Fruit fly (Drosophila melanogaster) whole organism, adult: ENCODE results near the gene Ada2b.

ENCODE experiments used
- CG11617 ChIP-seq: fragments of 200-800 bp; sonication (Bioruptor generic); optimal IDR thresholded peaks from 2 replicates; lab custom pipeline; 2017; ENCODE audit warnings: mild to moderate bottlenecking, missing biosample characterization, missing genetic modification reagents, missing genetic modification characterization
- CG12768 ChIP-seq: fragments of 200-800 bp; sonication (Bioruptor generic); optimal IDR thresholded peaks from 2 replicates; lab custom pipeline; 2017; ENCODE audit warnings: missing biosample characterization, missing genetic modification characterization, mild to moderate bottlenecking, moderate library complexity, missing genetic modification reagents
- CG14711 ChIP-seq: fragments of 200-800 bp; sonication (Bioruptor generic); optimal IDR thresholded peaks from 2 replicates; lab custom pipeline; 2018; ENCODE audit warnings: missing biosample characterization, mild to moderate bottlenecking, missing genetic modification characterization, moderate library complexity
- CG1620 ChIP-seq: fragments of 200-800 bp; sonication (Bioruptor generic); optimal IDR thresholded peaks from 2 replicates; lab custom pipeline; 2016; ENCODE audit warnings: missing biosample characterization, missing genetic modification characterization
- CG33017 ChIP-seq: fragments of 200-800 bp; sonication (Bioruptor generic); optimal IDR thresholded peaks from 2 replicates; lab custom pipeline; 2018; ENCODE audit warnings: missing biosample characterization, mild to moderate bottlenecking, missing genetic modification characterization, moderate library complexity
- CG5204 ChIP-seq: fragments of 200-800 bp; sonication (Bioruptor generic); optimal IDR thresholded peaks from 2 replicates; lab custom pipeline; 2016; ENCODE audit warnings: missing biosample characterization, missing genetic modification characterization
- CG7045 ChIP-seq: fragments of 200-800 bp; sonication (Bioruptor generic); optimal IDR thresholded peaks from 2 replicates; lab custom pipeline; 2017; ENCODE audit warnings: missing biosample characterization, mild to moderate bottlenecking, missing genetic modification characterization
- CG7101 ChIP-seq: fragments of 200-800 bp; sonication (Bioruptor generic); optimal IDR thresholded peaks from 2 replicates; lab custom pipeline; 2018; ENCODE audit warnings: missing biosample characterization, mild to moderate bottlenecking, missing genetic modification characterization, moderate library complexity
- Clk ChIP-seq: fragments of 200-800 bp; sonication (Bioruptor generic); optimal IDR thresholded peaks from 2 replicates; lab custom pipeline; 2017; ENCODE audit warnings: missing biosample characterization, missing genetic modification characterization
- Crg-1 ChIP-seq: fragments of 200-800 bp; sonication (Bioruptor generic); optimal IDR thresholded peaks from 2 replicates; lab custom pipeline; 2016; ENCODE audit warnings: missing biosample characterization, missing genetic modification characterization
- Hr96 ChIP-seq: fragments of 200-800 bp; sonication (Bioruptor generic); optimal IDR thresholded peaks from 2 replicates; lab custom pipeline; 2016; ENCODE audit warnings: missing biosample characterization, missing genetic modification characterization
- Mnt ChIP-seq: fragments of 200-800 bp; sonication (Bioruptor generic); optimal IDR thresholded peaks from 2 replicates; lab custom pipeline; 2016; ENCODE audit warnings: missing biosample characterization, mild to moderate bottlenecking, missing genetic modification characterization
- bab1 ChIP-seq: fragments of 200-800 bp; sonication (Bioruptor generic); optimal IDR thresholded peaks from 3 replicates; lab custom pipeline; 2019; ENCODE audit warnings: missing biosample characterization, mild to moderate bottlenecking, missing genetic modification characterization, moderate library complexity
- cic ChIP-seq: fragments of 200-800 bp; sonication (Bioruptor generic); optimal IDR thresholded peaks from 2 replicates; lab custom pipeline; 2017; ENCODE audit warnings: missing biosample characterization, mild to moderate bottlenecking, missing genetic modification characterization, moderate library complexity
- cnc ChIP-seq, 2 experiments: fragments of >200 bp; optimal IDR thresholded peaks; 2 replicates each; lab custom pipeline; 2017
- kay ChIP-seq: fragments of 200-800 bp; sonication (Bioruptor generic); peaks from one replicate; lab custom pipeline; 2016; ENCODE audit warnings: missing biosample characterization, missing genetic modification characterization, borderline replicate concordance
- ovo ChIP-seq: fragments of 200-800 bp; sonication (Bioruptor generic); optimal IDR thresholded peaks from 2 replicates; lab custom pipeline; 2016; ENCODE audit warnings: missing biosample characterization, missing genetic modification characterization
- pad ChIP-seq: fragments of 200-800 bp; sonication (Bioruptor generic); optimal IDR thresholded peaks from 3 replicates; lab custom pipeline; 2017; ENCODE audit warnings: missing biosample characterization, missing genetic modification characterization, mild to moderate bottlenecking, moderate library complexity, missing genetic modification reagents
- tj ChIP-seq: fragments of 200-800 bp; sonication (Bioruptor generic); optimal IDR thresholded peaks from 3 replicates; lab custom pipeline; 2017; ENCODE audit warnings: missing biosample characterization, mild to moderate bottlenecking, missing genetic modification characterization, moderate library complexity
- toe ChIP-seq: fragments of 200-800 bp; sonication (Bioruptor generic); optimal IDR thresholded peaks from 2 replicates; lab custom pipeline; 2016; ENCODE audit warnings: missing biosample characterization, missing genetic modification characterization

Gene Ada2b

dm6 chr3R:8227344-8227743 is 13.0 kb downstream of the Ada2b start:
- TF ChIP-seq Hr96 (GFP tag; lab: Kevin White, UChicago) (no peak), cic (GFP tag; lab: Kevin White, UChicago) (no peak), pad (no peak), CG14711 (no peak), tj (GFP tag; lab: Kevin White, UChicago) (no peak), Crg-1 (GFP tag; lab: Kevin White, UChicago) (no peak), CG7101 (tag; lab: Kevin White, UChicago) (no peak), CG12768 (GFP tag; lab: Kevin White, UChicago) (no peak), CG5204 (no peak), bab1 (GFP tag; lab: Kevin White, UChicago) (no peak), Clk (GFP tag; lab: Kevin White, UChicago) (no peak), cnc (optimal IDR thresholded peaks at IDR 0.05; lab: Kevin White, UChicago) (no peak), kay (GFP tag; lab: Kevin White, UChicago) (no peak), toe (GFP tag; lab: Kevin White, UChicago) (no peak), CG1620 (GFP tag; lab: Kevin White, UChicago) (no peak), ovo (GFP tag; lab: Kevin White, UChicago) (no peak), CG33017 (tag; lab: Kevin White, UChicago) (no peak), CG7045 (GFP tag; lab: Kevin White, UChicago) (no peak)

dm6 chr3R:8225461-8225971 is 14.8 kb downstream of the Ada2b start:
- no peak for TF ChIP-seq Mnt (GFP tag; lab: Kevin White, UChicago)
- no peak for TF ChIP-seq CG33017 (tag; lab: Kevin White, UChicago)
- TF ChIP-seq CG1620 (GFP tag; lab: Kevin White, UChicago), result no peak
- no peak for TF ChIP-seq cnc (optimal IDR thresholded peaks at IDR 0.05; lab: Kevin White, UChicago)
- TF ChIP-seq Clk (GFP tag; lab: Kevin White, UChicago), result no peak
- no peak for TF ChIP-seq toe (GFP tag; lab: Kevin White, UChicago)
- no peak for TF ChIP-seq cic (GFP tag; lab: Kevin White, UChicago)
- no peak for TF ChIP-seq CG11617 (GFP tag; lab: Kevin White, UChicago)
- no peak for TF ChIP-seq bab1 (GFP tag; lab: Kevin White, UChicago)
- TF ChIP-seq pad, result no peak
- no peak for TF ChIP-seq CG12768 (GFP tag; lab: Kevin White, UChicago)
- no peak for TF ChIP-seq ovo (GFP tag; lab: Kevin White, UChicago)
- no peak for TF ChIP-seq Crg-1 (GFP tag; lab: Kevin White, UChicago)
- TF ChIP-seq CG7101 (tag; lab: Kevin White, UChicago), result no peak

- no peak for TF ChIP-seq kay (GFP tag; lab: Kevin White, UChicago)
- TF ChIP-seq CG7101 (tag; lab: Kevin White, UChicago), result no peak
- no peak for TF ChIP-seq CG12768 (GFP tag; lab: Kevin White, UChicago)
- no peak for TF ChIP-seq CG1620 (GFP tag; lab: Kevin White, UChicago)
- TF ChIP-seq CG5204, result no peak
- no peak for TF ChIP-seq Hr96 (GFP tag; lab: Kevin White, UChicago)
- TF ChIP-seq CG7045 (GFP tag; lab: Kevin White, UChicago), result no peak
- TF ChIP-seq CG11617 (GFP tag; lab: Kevin White, UChicago), result no peak
- TF ChIP-seq cic (GFP tag; lab: Kevin White, UChicago), result no peak
- TF ChIP-seq tj (GFP tag; lab: Kevin White, UChicago), result no peak
- no peak for TF ChIP-seq Clk (GFP tag; lab: Kevin White, UChicago)
- TF ChIP-seq CG14711, result no peak
- TF ChIP-seq toe (GFP tag; lab: Kevin White, UChicago), result no peak
- TF ChIP-seq CG33017 (tag; lab: Kevin White, UChicago), result no peak
- no peak for TF ChIP-seq pad
- no peak for TF ChIP-seq bab1 (GFP tag; lab: Kevin White, UChicago)
Observed at dm6 chr3R:8224726-8225460, 15.4 kb downstream of the Ada2b start.

DNA sequence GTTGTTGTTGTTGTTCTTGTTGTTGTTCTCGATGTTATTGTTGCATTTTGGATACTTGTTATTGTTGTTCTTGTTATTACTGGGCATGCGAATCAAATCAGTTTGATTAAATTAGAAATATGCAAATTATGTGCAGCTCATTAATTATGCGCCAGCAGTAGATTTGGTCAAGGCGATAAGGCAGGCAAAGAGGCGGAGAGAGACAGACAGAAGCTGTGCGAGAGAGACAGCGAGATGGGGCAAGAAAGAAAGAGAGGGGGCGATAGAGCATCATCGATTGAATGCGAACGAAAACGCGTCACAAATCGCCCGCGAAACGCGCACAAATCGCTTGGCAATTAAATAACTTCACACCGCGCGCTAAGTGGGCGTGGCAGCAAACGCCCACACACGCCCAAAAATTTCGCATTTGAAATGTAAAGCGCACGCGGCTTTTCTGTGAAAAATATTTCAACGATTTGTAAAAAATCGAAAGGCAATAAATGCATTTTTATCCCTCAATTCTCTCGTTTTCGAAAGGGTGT is 17.2 kb downstream of the Ada2b start:
- TF ChIP-seq CG5204, result no peak
- no peak for TF ChIP-seq CG12768 (GFP tag; lab: Kevin White, UChicago)
- TF ChIP-seq CG1620 (GFP tag; lab: Kevin White, UChicago), result no peak
- TF ChIP-seq kay (GFP tag; lab: Kevin White, UChicago), result no peak
- TF ChIP-seq Hr96 (GFP tag; lab: Kevin White, UChicago), result no peak
- TF ChIP-seq Mnt (GFP tag; lab: Kevin White, UChicago), result no peak

DNA sequence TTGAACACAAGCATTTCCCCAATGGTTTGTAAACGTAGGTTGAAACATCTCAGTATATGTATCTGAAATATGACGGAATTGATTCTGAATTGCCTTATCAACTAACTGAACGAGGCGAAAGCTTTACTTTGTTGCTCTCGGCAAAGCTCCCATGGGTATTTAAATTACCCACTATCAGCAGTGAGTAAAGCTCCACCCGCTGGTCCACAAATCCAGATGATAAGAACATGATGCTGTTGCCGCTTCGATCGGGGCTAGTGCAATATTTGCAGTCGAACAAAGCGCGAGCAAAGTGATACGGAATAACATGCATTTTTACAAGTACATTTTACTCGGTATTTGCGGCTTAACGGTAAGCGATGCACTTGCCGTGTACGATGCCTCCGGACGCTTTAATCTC is 20.4 kb downstream of the Ada2b start, which contains the start of gene CG18249:
TSS of gene CG18249 (plus strand) at position 256 of the 400 bp plus-strand sequence.
- TF ChIP-seq CG11617 (GFP tag; lab: Kevin White, UChicago) (no peak), CG33017 (tag; lab: Kevin White, UChicago) (no peak), pad (peak; percentile 4), Clk (GFP tag; lab: Kevin White, UChicago) (no peak), cic (GFP tag; lab: Kevin White, UChicago) (peak; percentile 85)

DNA sequence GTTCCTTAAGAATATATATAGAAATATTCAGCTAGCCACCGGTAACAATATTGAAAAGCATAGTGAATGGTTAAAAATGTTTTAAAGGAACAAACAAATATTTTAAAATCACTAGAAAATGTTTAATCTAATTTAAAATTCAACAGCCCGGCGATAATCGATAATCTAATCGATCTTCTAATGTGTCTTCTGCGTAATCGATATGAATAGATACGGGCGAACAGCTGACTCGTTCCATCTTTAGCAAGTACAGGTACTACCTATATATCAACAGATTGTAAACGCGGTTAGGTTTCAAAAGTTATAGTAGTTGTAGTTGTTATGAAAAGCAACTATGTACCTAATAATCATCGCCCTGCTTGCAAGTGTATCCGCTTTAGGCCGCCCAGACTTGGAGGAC is 22.6 kb downstream of the Ada2b start, which contains the start of gene CG7800:
TSS of gene CG7800 (plus strand) at position 231 of the 400 bp plus-strand sequence.
- TF ChIP-seq CG5204 (no peak), CG7101 (tag; lab: Kevin White, UChicago) (no peak), CG12768 (GFP tag; lab: Kevin White, UChicago) (no peak), CG33017 (tag; lab: Kevin White, UChicago) (no peak), CG1620 (GFP tag; lab: Kevin White, UChicago) (no peak), pad (no peak)
